Fruit fly (Drosophila melanogaster) whole organism, prepupa: Measurements from ENCODE around the gene CG31050.

Experiments
- CG34406 ChIP-seq: fragments of 200-800 bp; sonication (Bioruptor generic); optimal IDR thresholded peaks from 3 replicates; lab custom pipeline; 2016; ENCODE audit warnings: missing biosample characterization, missing genetic modification characterization
- lz ChIP-seq: fragments of 200-800 bp; sonication (Bioruptor generic); optimal IDR thresholded peaks from 3 replicates; lab custom pipeline; 2016; ENCODE audit warnings: missing biosample characterization, missing genetic modification characterization

DNA sequence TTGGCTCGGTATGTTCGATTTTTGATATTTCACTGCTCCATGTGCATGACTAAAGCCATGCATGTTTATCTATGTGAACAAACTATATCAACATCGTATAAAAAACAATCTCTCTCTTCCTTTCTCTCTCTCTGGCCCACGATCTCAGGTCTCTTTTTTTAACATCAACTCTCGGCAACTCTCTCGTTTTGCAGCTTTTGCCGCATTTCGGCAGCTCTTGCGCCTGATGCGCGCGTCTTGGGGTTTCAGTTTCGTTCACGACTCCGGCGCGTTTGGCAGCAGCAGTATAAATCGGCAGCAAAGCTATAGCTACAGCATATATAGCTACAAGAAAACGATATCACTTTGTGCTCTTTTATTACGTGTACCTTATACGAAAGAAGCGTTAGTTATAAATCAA, 24.5 kb upstream of the CG31050 start, which contains the start of gene snu:
- TF ChIP-seq CG34406, result no peak
- no peak for TF ChIP-seq lz (GFP tag; lab: Kevin White, UChicago)
